Worm (Caenorhabditis elegans) whole organism, L1 larva: ENCODE data around the gene spp-30.

Experiments used
- C16A3.4 ChIP-seq: fragments of 150-350 bp; optimal IDR thresholded peaks from 2 replicates; lab custom pipeline; 2014; ENCODE audit warnings: missing biosample characterization, missing genetic modification characterization
- blmp-1 ChIP-seq: fragments of 150-350 bp; optimal IDR thresholded peaks from 2 replicates; lab custom pipeline; 2014; ENCODE audit warnings: missing biosample characterization, missing genetic modification characterization
- ceh-63 ChIP-seq: fragments of 200-800 bp; sonication (Bioruptor generic); optimal IDR thresholded peaks from 2 replicates; lab custom pipeline; 2018; ENCODE audit warnings: mild to moderate bottlenecking, missing genetic modification characterization, missing compliant biosample characterization
- ceh-82 ChIP-seq, 3 experiments: fragments of 150-350 bp in 1 of 3; sonication (generic microtip) in 2 of 3; optimal IDR thresholded peaks; 2 replicates each; lab custom pipeline; 2014 to 2017; ENCODE audit warnings: missing biosample characterization in 3 of 3, missing genetic modification characterization in 3 of 3
- ceh-88 ChIP-seq: fragments of 200-800 bp; sonication (Bioruptor generic); IDR thresholded peaks from 2 replicates; pipeline ENCODE4 v1.3.6; 2022; ENCODE audit warnings: missing genetic modification characterization, missing compliant biosample characterization
- dsc-1 ChIP-seq: sonication (generic microtip); optimal IDR thresholded peaks from 2 replicates; lab custom pipeline; 2016; ENCODE audit warnings: mild to moderate bottlenecking, missing genetic modification characterization, missing compliant biosample characterization
- efl-1 ChIP-seq, 4 experiments: fragments of 150-350 bp; optimal IDR thresholded peaks in 3 of 4; peaks in 1 of 4; 1 replicate in 1 of 4; 2 replicates in 3 of 4; lab custom pipeline; 2014; ENCODE audit warnings: missing biosample characterization in 2 of 4, missing genetic modification characterization in 2 of 4, missing genetic modification reagents in 2 of 4
- efl-3 ChIP-seq: fragments of 200-800 bp; sonication (Bioruptor generic); optimal IDR thresholded peaks from 2 replicates; lab custom pipeline; 2018; ENCODE audit warnings: mild to moderate bottlenecking, missing genetic modification characterization, missing compliant biosample characterization
- egl-13 ChIP-seq: sonication (generic microtip); optimal IDR thresholded peaks from 2 replicates; lab custom pipeline; 2016; ENCODE audit warnings: missing genotype, missing genetic modification reagents, missing genetic modification characterization, missing compliant biosample characterization
- elt-3 ChIP-seq, 6 experiments: fragments of 150-350 bp in 1 of 6; sonication (generic microtip); optimal IDR thresholded peaks; 2 replicates each; lab custom pipeline; 2017 to 2018; ENCODE audit warnings: missing biosample characterization in 6 of 6, missing genetic modification characterization in 6 of 6, inconsistent platforms in 1 of 6
- ets-5 ChIP-seq: fragments of 200-800 bp; sonication (Bioruptor generic); IDR thresholded peaks from 2 replicates; pipeline ENCODE4 v1.3.6; 2022; ENCODE audit warnings: missing genetic modification characterization, missing compliant biosample characterization
- fkh-4 ChIP-seq: sonication (generic microtip); optimal IDR thresholded peaks from 2 replicates; lab custom pipeline; 2016; ENCODE audit warnings: missing compliant biosample characterization, missing genetic modification characterization, borderline replicate concordance
- grh-1 ChIP-seq: fragments of 200-800 bp; sonication (Bioruptor generic); IDR thresholded peaks from 2 replicates; pipeline ENCODE4 v1.3.6; 2022; ENCODE audit warnings: missing genetic modification reagents, missing genetic modification characterization, missing compliant biosample characterization
- hlh-17 ChIP-seq: fragments of 200-800 bp; sonication (Bioruptor generic); optimal IDR thresholded peaks from 2 replicates; lab custom pipeline; 2018; ENCODE audit warnings: missing genetic modification characterization, mild to moderate bottlenecking, missing compliant biosample characterization, moderate library complexity, borderline replicate concordance
- hpl-2 ChIP-seq: fragments of 150-350 bp; optimal IDR thresholded peaks from 2 replicates; lab custom pipeline; 2014; ENCODE audit warnings: missing biosample characterization, missing genetic modification reagents, missing genetic modification characterization
- lin-14 ChIP-seq: fragments of 200-800 bp; sonication (Bioruptor generic); optimal IDR thresholded peaks from 2 replicates; lab custom pipeline; 2018; ENCODE audit warnings: mild to moderate bottlenecking, missing genetic modification characterization, moderate library complexity, missing compliant biosample characterization
- mep-1 ChIP-seq: fragments of 150-350 bp; optimal IDR thresholded peaks from 2 replicates; lab custom pipeline; 2014; ENCODE audit warnings: missing biosample characterization, missing genetic modification characterization
- nhr-19 ChIP-seq: fragments of 200-800 bp; sonication (Bioruptor generic); conservative IDR thresholded peaks from 2 replicates; pipeline ENCODE4 v1.3.6; 2022; ENCODE audit warnings: missing genetic modification characterization, missing compliant biosample characterization
- nhr-28 ChIP-seq: fragments of 150-350 bp; optimal IDR thresholded peaks from 2 replicates; lab custom pipeline; 2014; ENCODE audit warnings: missing biosample characterization, missing genetic modification characterization
- nhr-71 ChIP-seq: sonication (generic microtip); optimal IDR thresholded peaks from 2 replicates; lab custom pipeline; 2016; ENCODE audit warnings: mild to moderate bottlenecking, missing genetic modification characterization, moderate library complexity, missing compliant biosample characterization
- nhr-76 ChIP-seq: sonication (generic microtip); optimal IDR thresholded peaks from 2 replicates; lab custom pipeline; 2017; ENCODE audit warnings: missing biosample characterization, missing genetic modification characterization
- nhr-77 ChIP-seq: fragments of 150-350 bp; optimal IDR thresholded peaks from 2 replicates; lab custom pipeline; 2014; ENCODE audit warnings: missing biosample characterization, missing genetic modification characterization
- nhr-85 ChIP-seq: sonication (generic microtip); peaks from one replicate; lab custom pipeline; 2016; ENCODE audit warnings: missing genetic modification characterization, inconsistent platforms, missing compliant biosample characterization
- nhr-90 ChIP-seq: sonication (generic microtip); optimal IDR thresholded peaks from 2 replicates; lab custom pipeline; 2016; ENCODE audit warnings: mild to moderate bottlenecking, missing genetic modification characterization, missing compliant biosample characterization; ENCODE audit not compliant: poor library complexity
- pag-3 ChIP-seq: sonication (generic microtip); optimal IDR thresholded peaks from 2 replicates; lab custom pipeline; 2017; ENCODE audit warnings: missing genetic modification characterization, mild to moderate bottlenecking, missing compliant biosample characterization, antibody characterized with exemption, borderline replicate concordance; ENCODE audit not compliant: insufficient read depth
- pax-3 ChIP-seq: fragments of 200-800 bp; sonication (Bioruptor generic); optimal IDR thresholded peaks from 2 replicates; lab custom pipeline; 2018; ENCODE audit warnings: mild to moderate bottlenecking, missing genetic modification characterization, moderate library complexity, missing compliant biosample characterization
- snu-23 ChIP-seq: sonication (generic microtip); optimal IDR thresholded peaks from 2 replicates; lab custom pipeline; 2016; ENCODE audit warnings: missing genetic modification characterization, missing compliant biosample characterization
- sup-37 ChIP-seq: fragments of 200-800 bp; sonication (Bioruptor generic); optimal IDR thresholded peaks from 2 replicates; lab custom pipeline; 2018; ENCODE audit warnings: mild to moderate bottlenecking, missing genetic modification characterization, missing compliant biosample characterization
- tbx-2 ChIP-seq: sonication (generic microtip); optimal IDR thresholded peaks from 2 replicates; lab custom pipeline; 2016; ENCODE audit warnings: missing genetic modification characterization, missing compliant biosample characterization
- zag-1 ChIP-seq: fragments of 150-350 bp; optimal IDR thresholded peaks from 2 replicates; lab custom pipeline; 2014; ENCODE audit warnings: missing biosample characterization, missing genetic modification characterization
- zip-4 ChIP-seq: fragments of 200-800 bp; sonication (Bioruptor generic); optimal IDR thresholded peaks from 2 replicates; lab custom pipeline; 2018; ENCODE audit warnings: mild to moderate bottlenecking, missing genetic modification characterization, moderate library complexity, missing compliant biosample characterization

The spp-30 gene

DNA sequence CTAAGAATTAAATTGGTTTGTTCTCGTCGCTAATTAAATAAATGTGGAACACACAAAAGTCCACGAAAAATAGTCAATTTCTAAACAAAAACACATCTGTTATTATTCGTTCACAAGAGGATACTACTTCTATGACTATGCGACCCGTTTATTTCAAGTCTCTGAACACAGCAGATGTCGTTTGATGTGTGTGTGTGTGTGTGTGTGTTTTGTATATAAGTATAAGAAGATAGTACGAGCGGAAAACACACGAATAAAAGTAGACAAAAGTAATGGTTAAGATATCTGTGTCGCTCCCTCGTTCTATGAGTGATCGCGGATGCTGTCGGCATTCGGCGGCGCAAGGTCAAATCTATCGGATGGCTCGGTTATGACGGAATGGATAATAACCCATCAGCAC, 29.6 kb downstream of the spp-30 start:
- TF ChIP-seq nhr-85 (tag; lab: Kevin White, UChicago): peak; percentile 72
- TF ChIP-seq snu-23: peak; percentile 16
- peak; percentile 57 for TF ChIP-seq lin-14 (GFP tag; lab: Kevin White, UChicago)
- TF ChIP-seq blmp-1 (tag; lab: Kevin White, UChicago): peak; percentile 6
- TF ChIP-seq tbx-2 (tag; lab: Kevin White, UChicago): no peak
- TF ChIP-seq grh-1 (GFP tag; lab: Robert Waterston, UW): no peak
- TF ChIP-seq nhr-71 (tag; lab: Kevin White, UChicago): peak; percentile 22
- peak; percentile 29; the same call in 1 of the 2 replicates for TF ChIP-seq nhr-19 (GFP tag; lab: Robert Waterston, UW)
- no peak for TF ChIP-seq hlh-17 (GFP tag; lab: Kevin White, UChicago)
- peak in 1 of 6 experiments; percentile 23 for TF ChIP-seq elt-3 (tag; optimal IDR thresholded peaks at IDR 0.05; lab: Kevin White, UChicago)
- TF ChIP-seq, all 84 proteins: peak for 7

DNA sequence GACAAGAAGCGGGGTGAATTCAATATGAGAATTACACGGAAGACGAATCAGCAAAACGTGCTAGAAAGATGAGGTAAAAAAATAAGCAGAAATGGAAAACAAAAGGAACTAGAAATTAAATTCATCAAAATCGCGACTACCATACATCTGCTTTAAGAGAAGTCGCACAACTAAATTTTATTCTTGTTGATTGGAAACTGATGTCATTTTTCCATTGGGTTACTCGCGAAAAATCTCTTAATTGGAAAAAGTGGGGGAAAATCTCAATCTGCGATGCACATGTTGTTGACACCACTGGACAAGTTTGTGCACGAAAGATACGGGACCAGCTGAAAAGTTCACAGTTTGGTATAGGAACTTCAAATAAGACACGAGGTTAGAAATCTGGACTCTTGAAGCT, 31.6 kb downstream of the spp-30 start:
- TF ChIP-seq fkh-4 (tag; lab: Kevin White, UChicago): peak; percentile 89
- no peak for TF ChIP-seq nhr-77 (tag; lab: Kevin White, UChicago)
- TF ChIP-seq dsc-1 (tag; lab: Kevin White, UChicago): peak; percentile 97

DNA sequence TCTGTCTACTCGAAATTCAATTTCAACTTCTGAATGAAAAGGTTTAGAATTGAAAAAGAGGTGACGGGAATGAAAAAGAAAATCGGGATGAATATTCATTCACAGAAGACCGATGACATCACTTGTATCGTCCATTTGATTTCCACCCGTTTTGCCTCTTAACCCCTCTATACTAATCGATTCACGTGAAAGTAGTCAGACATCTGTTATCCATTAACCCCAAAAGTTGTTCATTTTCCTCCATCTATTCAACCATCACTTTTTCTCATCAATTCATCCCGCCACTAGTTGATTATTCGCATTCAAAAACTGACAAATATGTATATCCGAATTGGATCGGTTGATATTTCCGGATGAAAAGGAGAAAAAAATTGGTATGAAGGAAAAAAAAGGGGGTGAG, 35.9 kb downstream of the spp-30 start:
- TF ChIP-seq nhr-85 (tag; lab: Kevin White, UChicago) (peak; percentile 35), sup-37 (GFP tag; lab: Kevin White, UChicago) (no peak), nhr-28 (tag; lab: Kevin White, UChicago) (no peak), mep-1 (tag; lab: Kevin White, UChicago) (no peak), hpl-2 (GFP tag; lab: Kevin White, UChicago) (no peak), efl-1 (optimal IDR thresholded peaks at IDR 0.05; lab: Kevin White, UChicago) (no peak), efl-1 (GFP tag; optimal IDR thresholded peaks at IDR 0.05 in 1 of 2; lab: Kevin White, UChicago) (no peak), egl-13 (tag; lab: Kevin White, UChicago) (peak; percentile 20), lin-14 (GFP tag; lab: Kevin White, UChicago) (peak; percentile 23), fkh-4 (tag; lab: Kevin White, UChicago) (peak; percentile 71), nhr-90 (tag; lab: Kevin White, UChicago) (no peak), dsc-1 (tag; lab: Kevin White, UChicago) (peak; percentile 93), C16A3.4 (no peak)

- TF ChIP-seq ets-5 (GFP tag; lab: Robert Waterston, UW): no peak
- TF ChIP-seq pax-3 (tag; lab: Kevin White, UChicago): no peak
Observed at ce11 chrX:11591620-11592019, 36.9 kb downstream of the spp-30 start, which contains the start of gene F52D10.2. F52D10.2 (minus strand) TSS chrX:11591720.

DNA sequence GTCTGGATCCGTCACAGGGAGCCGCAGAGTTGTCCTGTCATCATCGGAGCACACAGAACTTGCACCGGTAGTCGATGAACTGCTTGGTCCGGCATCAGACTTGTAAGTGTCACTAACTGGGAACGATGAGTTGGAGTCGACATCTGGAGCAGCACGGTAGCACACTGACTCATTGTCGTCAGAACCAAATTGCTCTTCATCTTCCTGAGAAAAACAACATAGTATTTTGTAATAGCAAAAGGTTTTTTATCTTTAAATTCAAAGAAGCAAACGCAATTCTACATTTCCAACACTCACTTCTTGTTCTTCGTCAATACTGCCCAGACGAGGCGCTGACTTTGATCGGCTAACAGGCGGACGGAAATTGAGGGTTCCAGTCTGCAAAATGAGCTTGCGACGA, 37.9 kb downstream of the spp-30 start:
- TF ChIP-seq zag-1 (no peak), pag-3 (tag; lab: Kevin White, UChicago) (no peak), ceh-88 (GFP tag; lab: Robert Waterston, UW) (no peak), ceh-63 (GFP tag; lab: Kevin White, UChicago) (no peak), efl-1 (optimal IDR thresholded peaks at IDR 0.05; lab: Kevin White, UChicago) (no peak), efl-1 (GFP tag; optimal IDR thresholded peaks at IDR 0.05 in 1 of 2; lab: Kevin White, UChicago) (peak in 1 of 2 experiments; percentile 91), sup-37 (GFP tag; lab: Kevin White, UChicago) (no peak)

DNA sequence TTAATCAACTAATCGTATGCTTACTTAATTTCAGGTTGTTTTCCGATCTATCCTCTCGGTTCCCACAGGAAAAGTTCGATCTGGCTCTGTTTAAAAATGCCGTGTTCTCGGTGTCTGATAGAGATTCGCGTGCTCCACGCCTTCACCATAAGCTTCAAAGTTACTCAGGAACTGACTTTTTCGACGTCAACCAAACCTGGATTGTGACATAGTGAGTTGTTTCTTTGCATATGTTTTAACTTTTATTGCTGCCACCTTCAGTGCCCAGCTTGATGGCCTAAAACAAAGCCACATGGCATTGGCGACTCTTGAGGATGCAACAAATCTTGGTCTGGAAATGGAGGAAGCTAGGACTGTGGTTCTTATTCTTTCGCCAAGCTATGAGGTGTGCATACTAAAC, 42.6 kb downstream of the spp-30 start:
- peak; percentile 69 for TF ChIP-seq dsc-1 (tag; lab: Kevin White, UChicago)
- no peak for TF ChIP-seq zip-4 (GFP tag; lab: Kevin White, UChicago)
- no peak for TF ChIP-seq nhr-76 (tag; lab: Kevin White, UChicago)
- TF ChIP-seq elt-3 (tag; optimal IDR thresholded peaks at IDR 0.05; lab: Kevin White, UChicago): no peak
- TF ChIP-seq ceh-82 (tag; optimal IDR thresholded peaks at IDR 0.05; lab: Kevin White, UChicago): no peak
- no peak for TF ChIP-seq efl-3 (GFP tag; lab: Kevin White, UChicago)
- TF ChIP-seq, all 84 proteins: peak for 1
